Worm (Caenorhabditis elegans): ENCODE measurements around the gene sir-2.1.

Gene sir-2.1

DNA sequence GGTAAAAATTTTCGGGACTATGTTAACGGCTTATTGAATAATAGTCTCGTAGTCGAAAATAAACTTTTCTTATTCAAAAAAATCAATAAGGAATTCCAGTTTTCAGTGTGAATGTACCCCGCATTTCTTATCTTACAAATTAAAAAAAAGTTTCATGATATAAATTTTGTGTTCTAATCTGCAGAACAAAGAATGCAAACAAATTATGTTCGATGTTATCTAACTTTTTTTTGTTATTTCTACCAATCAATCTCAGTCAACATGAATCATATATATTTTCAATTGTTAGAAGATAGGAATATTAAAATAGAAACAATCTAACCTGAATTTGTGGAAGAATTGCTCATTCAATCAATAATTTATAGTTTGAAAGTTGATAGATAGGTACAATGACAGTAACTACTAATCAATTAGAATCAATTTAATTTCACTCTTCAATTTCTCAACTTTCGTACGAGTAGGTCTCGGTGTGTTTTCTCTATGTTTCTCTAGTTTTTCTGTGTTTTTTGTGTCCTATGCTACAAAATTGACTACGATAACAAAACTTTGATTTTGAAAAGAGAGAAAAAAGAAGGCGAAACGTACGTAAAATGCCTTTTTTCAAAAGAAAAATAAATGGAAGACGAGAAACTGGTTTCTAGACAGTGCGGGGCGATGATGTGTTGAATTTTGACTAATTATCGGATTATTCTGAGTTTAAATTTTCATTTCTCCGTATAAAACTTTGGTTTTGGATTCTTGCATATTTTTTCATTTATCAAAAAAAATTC, 16.0 kb downstream of the sir-2.1 start, which contains the start of the genes unc-43 and Y43C5B.3 (continued):
- TF ChIP-seq ZK337.2 (GFP tag; IDR thresholded peaks at IDR 0.05) (no peak), rbr-2 (tag; optimal IDR thresholded peaks at IDR 0.05) (no peak), zfp-2 (tag; optimal IDR thresholded peaks at IDR 0.05) (no peak), hif-1 (tag; optimal IDR thresholded peaks at IDR 0.05) (no peak), nhr-28 (tag; optimal IDR thresholded peaks at IDR 0.05) (peak; percentile 99), lin-29 (GFP tag; IDR thresholded peaks at IDR 0.05) (no peak), dpl-1 (GFP tag; optimal IDR thresholded peaks at IDR 0.05) (no peak), lin-39 (tag; optimal IDR thresholded peaks at IDR 0.05) (no peak), cey-2 (tag; optimal IDR thresholded peaks at IDR 0.05; ENCODE audit: borderline replicate concordance, insufficient read depth) (no peak)

- TF ChIP-seq Y5F2A.4 (GFP tag; optimal IDR thresholded peaks at IDR 0.05) (no peak), lin-15B (tag; optimal IDR thresholded peaks at IDR 0.05) (no peak), rbr-2 (tag; optimal IDR thresholded peaks at IDR 0.05) (no peak), spr-3 (GFP tag; optimal IDR thresholded peaks at IDR 0.05) (no peak), nhr-28 (tag; optimal IDR thresholded peaks at IDR 0.05) (no peak), dmd-6 (GFP tag; IDR thresholded peaks at IDR 0.05) (no peak), lin-29 (GFP tag; IDR thresholded peaks at IDR 0.05) (no peak)
Observed at ce11 chrIV:10347528-10347927, 18.5 kb downstream of the sir-2.1 start.

- TF ChIP-seq mdt-29 (GFP tag; IDR thresholded peaks at IDR 0.05), result no peak
- no peak for TF ChIP-seq dpl-1 (GFP tag; optimal IDR thresholded peaks at IDR 0.05)
- no peak for TF ChIP-seq set-16 (GFP tag; IDR thresholded peaks at IDR 0.05)
- TF ChIP-seq daf-19 (GFP tag; conservative IDR thresholded peaks at IDR 0.05), result no peak
- TF ChIP-seq aha-1 (tag), result peak; percentile 92
Observed at ce11 chrIV:10346948-10347347, 19.1 kb downstream of the sir-2.1 start.

- TF ChIP-seq fos-1 (tag; optimal IDR thresholded peaks at IDR 0.05) (no peak), hlh-11 (tag; optimal IDR thresholded peaks at IDR 0.05) (peak; percentile 67), snpc-4 (tag; optimal IDR thresholded peaks at IDR 0.05) (no peak), lsy-2 (tag; optimal IDR thresholded peaks at IDR 0.05) (peak in 1 of 2 experiments; percentile 57), nhr-28 (tag; optimal IDR thresholded peaks at IDR 0.05) (peak; percentile 45), unc-62 (GFP tag; optimal IDR thresholded peaks at IDR 0.05 in 1 of 2) (peak in 1 of 2 experiments; percentile 62), unc-62 (tag; optimal IDR thresholded peaks at IDR 0.05) (no peak), lin-15B (tag; optimal IDR thresholded peaks at IDR 0.05) (no peak), ama-1 (optimal IDR thresholded peaks at IDR 0.05) (peak; percentile 34), hmg-1.1 (GFP tag; IDR thresholded peaks at IDR 0.05) (peak; percentile 38), mep-1 (tag; optimal IDR thresholded peaks at IDR 0.05) (peak; percentile 54), nhr-77 (tag; optimal IDR thresholded peaks at IDR 0.05) (peak; percentile 21), nhr-11 (tag; optimal IDR thresholded peaks at IDR 0.05) (peak; percentile 26), dve-1 (tag; optimal IDR thresholded peaks at IDR 0.05; ENCODE audit: insufficient read depth) (peak; percentile 85), mdl-1 (tag; optimal IDR thresholded peaks at IDR 0.05) (peak in 1 of 2 experiments; percentile 2), nhr-237 (tag; optimal IDR thresholded peaks at IDR 0.05) (no peak), rbr-2 (tag; optimal IDR thresholded peaks at IDR 0.05) (peak; percentile 44), mxl-3 (GFP tag; optimal IDR thresholded peaks at IDR 0.05) (no peak), daf-16 (GFP tag; optimal IDR thresholded peaks at IDR 0.05) (peak in 1 of 2 experiments; percentile 26), daf-16 (tag; optimal IDR thresholded peaks at IDR 0.05) (peak; percentile 11), ctbp-1 (GFP tag; IDR thresholded peaks at IDR 0.05) (0 out of 2 replicates have a peak, but pooled peaks have one; percentile 14), hif-1 (tag; optimal IDR thresholded peaks at IDR 0.05) (peak in 1 of 2 experiments; percentile 19)
Observed at ce11 chrIV:10345990-10346389, 20.0 kb downstream of the sir-2.1 start.
